Fruit fly (Drosophila melanogaster) S2 (cell line): ENCODE data around the gene RasGAP1.

Experiments
- CG8478 ChIP-seq: fragments of >200 bp; optimal IDR thresholded peaks from 2 replicates; lab custom pipeline; 2018
- CTCF ChIP-seq, 2 experiments: fragments of >200 bp; optimal IDR thresholded peaks; 2 replicates each; lab custom pipeline; 2018

DNA sequence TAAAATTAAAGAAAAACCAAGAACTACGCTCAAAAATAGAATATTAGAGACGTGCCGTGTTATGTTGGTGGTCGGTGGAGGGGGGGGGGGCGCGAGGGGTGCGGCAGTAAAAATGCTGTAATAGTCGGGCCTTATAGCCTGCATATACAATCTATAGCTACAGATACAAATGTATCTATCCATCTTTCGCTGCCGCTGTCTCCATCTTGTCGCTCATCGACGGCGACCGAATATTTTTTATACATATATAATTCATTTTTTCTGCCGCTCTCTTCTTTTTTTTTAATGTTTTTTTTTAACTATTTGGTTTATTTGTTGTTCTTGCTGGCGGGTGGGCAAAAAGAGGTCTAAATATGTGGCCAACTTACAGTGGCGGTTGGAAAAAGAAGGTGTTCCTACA lies 40.5 kb downstream of the RasGAP1 start:
- no peak for TF ChIP-seq CTCF (optimal IDR thresholded peaks at IDR 0.05; lab: Kevin White, UChicago)
- TF ChIP-seq CG8478 (lab: Kevin White, UChicago): no peak
